Worm (Caenorhabditis elegans): ENCODE results near the gene clec-181.

- TF ChIP-seq ztf-11 (tag; optimal IDR thresholded peaks at IDR 0.05): no peak
- TF ChIP-seq jun-1 (tag; optimal IDR thresholded peaks at IDR 0.05): no peak
- no peak for TF ChIP-seq ces-1 (GFP tag; optimal IDR thresholded peaks at IDR 0.05)
- TF ChIP-seq ceh-82 (tag; optimal IDR thresholded peaks at IDR 0.05): peak in 2 of 3 experiments; percentile 3 to 39
- TF ChIP-seq nhr-28 (tag; optimal IDR thresholded peaks at IDR 0.05): no peak
- no peak for TF ChIP-seq aly-2 (tag; optimal IDR thresholded peaks at IDR 0.05)
- TF ChIP-seq hlh-4 (tag; optimal IDR thresholded peaks at IDR 0.05): no peak
- TF ChIP-seq nhr-84 (tag; optimal IDR thresholded peaks at IDR 0.05): no peak
- no peak for TF ChIP-seq nhr-77 (tag; optimal IDR thresholded peaks at IDR 0.05)
- TF ChIP-seq elt-3 (tag; optimal IDR thresholded peaks at IDR 0.05): no peak
- TF ChIP-seq F16B12.6 (tag; optimal IDR thresholded peaks at IDR 0.05): no peak
- peak; percentile 48 for TF ChIP-seq snu-23 (GFP tag; optimal IDR thresholded peaks at IDR 0.05)
- TF ChIP-seq lin-15B (tag; optimal IDR thresholded peaks at IDR 0.05): no peak
Measured at ce11 chrIV:8597504-8597903, 1.6 kb downstream of the clec-181 start.
